Worm (Caenorhabditis elegans): ENCODE measurements around the gene C17G10.13.

C17G10.13 gene

ce11 chrII:5599326-5600044, 9.9 kb upstream of the C17G10.13 start, which contains the start of gene C17G10.10:
Gene C17G10.10 (minus strand): TSS chrII:5599376.
- TF ChIP-seq nhr-237 (tag; optimal IDR thresholded peaks at IDR 0.05) (no peak), fkh-10 (GFP tag; optimal IDR thresholded peaks at IDR 0.05) (no peak), ceh-82 (tag; optimal IDR thresholded peaks at IDR 0.05) (peak; percentile 60), egl-27 (tag; optimal IDR thresholded peaks at IDR 0.05) (no peak), elt-3 (tag; optimal IDR thresholded peaks at IDR 0.05) (peak in 1 of 3 experiments; percentile 30), nhr-25 (tag; optimal IDR thresholded peaks at IDR 0.05) (peak; percentile 82), aly-2 (tag; optimal IDR thresholded peaks at IDR 0.05) (no peak), fkh-2 (tag; optimal IDR thresholded peaks at IDR 0.05) (no peak), nhr-11 (tag; optimal IDR thresholded peaks at IDR 0.05) (no peak), elt-1 (tag; optimal IDR thresholded peaks at IDR 0.05) (no peak), ztf-11 (tag; optimal IDR thresholded peaks at IDR 0.05) (no peak), nhr-28 (tag; optimal IDR thresholded peaks at IDR 0.05) (peak; percentile 30), elt-2 (tag; optimal IDR thresholded peaks at IDR 0.05) (peak; percentile 83), fos-1 (tag; optimal IDR thresholded peaks at IDR 0.05) (no peak), daf-12 (tag; optimal IDR thresholded peaks at IDR 0.05) (no peak), ama-1 (optimal IDR thresholded peaks at IDR 0.05) (peak; percentile 93), unc-62 (GFP tag; optimal IDR thresholded peaks at IDR 0.05) (no peak), nhr-23 (tag; optimal IDR thresholded peaks at IDR 0.05) (peak; percentile 84), mml-1 (tag; optimal IDR thresholded peaks at IDR 0.05) (no peak), unc-39 (tag; optimal IDR thresholded peaks at IDR 0.05) (no peak), lin-39 (tag; optimal IDR thresholded peaks at IDR 0.05) (peak; percentile 38), skn-1 (tag; optimal IDR thresholded peaks at IDR 0.05) (peak; percentile 9), nhr-76 (tag; optimal IDR thresholded peaks at IDR 0.05) (no peak), ceh-28 (tag; optimal IDR thresholded peaks at IDR 0.05) (peak; percentile 47), R02D3.7 (tag; optimal IDR thresholded peaks at IDR 0.05) (peak; percentile 10), mdl-1 (tag; optimal IDR thresholded peaks at IDR 0.05) (peak; percentile 34), pqm-1 (tag; optimal IDR thresholded peaks at IDR 0.05) (peak; percentile 55), sea-2 (GFP tag; optimal IDR thresholded peaks at IDR 0.05) (no peak), ceh-16 (tag; optimal IDR thresholded peaks at IDR 0.05) (no peak), jun-1 (tag; optimal IDR thresholded peaks at IDR 0.05) (peak; percentile 29), lsy-12 (tag; optimal IDR thresholded peaks at IDR 0.05) (peak; percentile 61), egl-5 (tag; optimal IDR thresholded peaks at IDR 0.05) (peak; percentile 54), nhr-43 (tag; optimal IDR thresholded peaks at IDR 0.05; ENCODE audit: poor library complexity, severe bottlenecking) (peak; percentile 89), tbx-2 (tag; optimal IDR thresholded peaks at IDR 0.05) (peak; percentile 33), nhr-77 (tag; optimal IDR thresholded peaks at IDR 0.05) (peak; percentile 89), nhr-67 (tag; optimal IDR thresholded peaks at IDR 0.05) (no peak), ZK546.5 (tag; optimal IDR thresholded peaks at IDR 0.05) (no peak), ceh-9 (tag; optimal IDR thresholded peaks at IDR 0.05) (no peak), nhr-12 (tag; optimal IDR thresholded peaks at IDR 0.05) (peak; percentile 9), lin-15B (tag; optimal IDR thresholded peaks at IDR 0.05) (peak; percentile 60), ztf-4 (tag; optimal IDR thresholded peaks at IDR 0.05) (no peak), eor-1 (tag; optimal IDR thresholded peaks at IDR 0.05) (no peak), nfya-1 (tag; optimal IDR thresholded peaks at IDR 0.05; ENCODE audit: insufficient read depth) (peak; percentile 75), pha-4 (tag; optimal IDR thresholded peaks at IDR 0.05) (peak; percentile 49), zag-1 (tag; optimal IDR thresholded peaks at IDR 0.05) (no peak), hmg-11 (tag; optimal IDR thresholded peaks at IDR 0.05) (peak; percentile 60), snpc-4 (tag; optimal IDR thresholded peaks at IDR 0.05) (peak; percentile 99)
